Worm (Caenorhabditis elegans): ENCODE data around the gene tag-10.

Gene tag-10

ce11 chrII:13624330-13624729 lies 8.1 kb upstream of the tag-10 start, which contains the start of gene gst-16:
Gene gst-16 (minus strand): TSS chrII:13624440.
- TF ChIP-seq pqm-1 (tag; optimal IDR thresholded peaks at IDR 0.05), result no peak
- TF ChIP-seq spr-1 (tag; optimal IDR thresholded peaks at IDR 0.05), result no peak
- TF ChIP-seq dmd-6 (GFP tag; IDR thresholded peaks at IDR 0.05), result no peak
- TF ChIP-seq nhr-111 (GFP tag; optimal IDR thresholded peaks at IDR 0.05), result no peak
- TF ChIP-seq lsy-2 (tag; optimal IDR thresholded peaks at IDR 0.05), result no peak
- TF ChIP-seq php-3 (GFP tag; IDR thresholded peaks at IDR 0.05), result no peak
- TF ChIP-seq dmd-8 (GFP tag; IDR thresholded peaks at IDR 0.05), result no peak
- TF ChIP-seq lim-7 (GFP tag; IDR thresholded peaks at IDR 0.05), result no peak
- TF ChIP-seq daf-16 (GFP tag; optimal IDR thresholded peaks at IDR 0.05), result no peak
- TF ChIP-seq daf-16 (tag; optimal IDR thresholded peaks at IDR 0.05), result peak; percentile 26
- no peak for TF ChIP-seq dmd-9 (GFP tag; IDR thresholded peaks at IDR 0.05)
- TF ChIP-seq mdl-1 (tag; optimal IDR thresholded peaks at IDR 0.05), result no peak
- TF ChIP-seq ztf-11 (tag; optimal IDR thresholded peaks at IDR 0.05), result no peak
- no peak for TF ChIP-seq D1046.2 (GFP tag; IDR thresholded peaks at IDR 0.05)
- TF ChIP-seq zip-11 (GFP tag; IDR thresholded peaks at IDR 0.05), result no peak
- no peak for TF ChIP-seq lin-13 (GFP tag; optimal IDR thresholded peaks at IDR 0.05)
- TF ChIP-seq nhr-10 (tag; optimal IDR thresholded peaks at IDR 0.05), result no peak
- peak; percentile 39 for TF ChIP-seq aha-1 (tag)
- peak; percentile 16 for TF ChIP-seq nhr-48 (tag; optimal IDR thresholded peaks at IDR 0.05)
- no peak for TF ChIP-seq dve-1 (tag; optimal IDR thresholded peaks at IDR 0.05; ENCODE audit: insufficient read depth)
- TF ChIP-seq unc-39 (tag; optimal IDR thresholded peaks at IDR 0.05), result no peak
- TF ChIP-seq nhr-41 (GFP tag; IDR thresholded peaks at IDR 0.05), result no peak
- no peak for TF ChIP-seq attf-4 (tag; optimal IDR thresholded peaks at IDR 0.05)
- no peak for TF ChIP-seq ceh-32 (tag; optimal IDR thresholded peaks at IDR 0.05; ENCODE audit: poor library complexity)

- no peak for TF ChIP-seq fos-1 (tag; optimal IDR thresholded peaks at IDR 0.05)
- no peak for TF ChIP-seq zip-2 (tag; optimal IDR thresholded peaks at IDR 0.05)
- TF ChIP-seq dmd-6 (GFP tag; IDR thresholded peaks at IDR 0.05), result no peak
- no peak for TF ChIP-seq pha-4 (GFP tag; IDR thresholded peaks at IDR 0.05)
- TF ChIP-seq pha-4 (tag; optimal IDR thresholded peaks at IDR 0.05), result no peak
- no peak for TF ChIP-seq daf-16 (GFP tag; optimal IDR thresholded peaks at IDR 0.05)
- TF ChIP-seq daf-16 (tag; optimal IDR thresholded peaks at IDR 0.05), result no peak
- TF ChIP-seq nhr-28 (tag; optimal IDR thresholded peaks at IDR 0.05), result peak; percentile 27
- no peak for TF ChIP-seq nhr-10 (tag; optimal IDR thresholded peaks at IDR 0.05)
- no peak for TF ChIP-seq dve-1 (tag; optimal IDR thresholded peaks at IDR 0.05; ENCODE audit: insufficient read depth)
- peak; percentile 71 for TF ChIP-seq aha-1 (tag)
- TF ChIP-seq zag-1 (tag; optimal IDR thresholded peaks at IDR 0.05), result no peak
- no peak for TF ChIP-seq zfp-2 (tag; optimal IDR thresholded peaks at IDR 0.05)
- no peak for TF ChIP-seq nhr-6 (tag; optimal IDR thresholded peaks at IDR 0.05)
- TF ChIP-seq hif-1 (tag; optimal IDR thresholded peaks at IDR 0.05), result peak; percentile 78 to 93
- no peak for TF ChIP-seq egl-43 (GFP tag; IDR thresholded peaks at IDR 0.05)
Measured at ce11 chrII:13627001-13627400, 5.4 kb upstream of the tag-10 start, which contains the start of gene gst-19. Gene gst-19 (minus strand): TSS chrII:13627145.

DNA sequence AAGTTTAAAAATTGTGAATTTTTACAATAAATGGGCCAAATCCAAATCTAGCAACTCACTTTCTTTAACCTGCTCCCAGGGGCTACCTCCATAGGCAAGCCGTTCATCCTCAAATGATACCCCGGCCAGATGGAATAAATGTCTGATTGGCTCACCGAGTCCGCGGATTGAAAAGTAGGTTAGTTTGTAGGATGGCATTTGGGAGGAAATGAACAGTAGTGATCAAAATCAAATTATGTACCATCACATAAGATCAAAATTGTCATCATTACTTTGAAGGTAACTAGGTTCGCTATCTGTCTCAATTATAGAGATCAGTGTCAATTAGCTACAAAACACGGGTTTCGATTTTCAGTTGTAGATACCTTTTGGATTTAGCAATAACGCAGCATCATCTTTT lies 1.7 kb upstream of the tag-10 start, which contains the start of the genes gst-17 and gst-18:
gst-17 (minus strand) TSS at position 101 of the 400 bp plus-strand sequence.
gst-18 (minus strand) TSS at position 198 of the 400 bp plus-strand sequence.
- TF ChIP-seq ztf-11 (tag; optimal IDR thresholded peaks at IDR 0.05), result no peak
- no peak for TF ChIP-seq hlh-30 (tag; optimal IDR thresholded peaks at IDR 0.05; ENCODE audit: insufficient read depth)
- no peak for TF ChIP-seq zfp-2 (tag; optimal IDR thresholded peaks at IDR 0.05)
- TF ChIP-seq mes-2 (tag; optimal IDR thresholded peaks at IDR 0.05; ENCODE audit: poor library complexity, severe bottlenecking), result no peak
- no peak for TF ChIP-seq spr-1 (tag; optimal IDR thresholded peaks at IDR 0.05)
- no peak for TF ChIP-seq mep-1 (tag; optimal IDR thresholded peaks at IDR 0.05)
- TF ChIP-seq F44E2.7 (GFP tag; IDR thresholded peaks at IDR 0.05), result no peak
- no peak for TF ChIP-seq Y5F2A.4 (GFP tag; optimal IDR thresholded peaks at IDR 0.05)
- TF ChIP-seq fkh-10 (GFP tag; optimal IDR thresholded peaks at IDR 0.05), result no peak

All from whole organism, L4 larva.